Fruit fly (Drosophila melanogaster) whole organism, larva: ENCODE measurements around the gene CG42268.
"Not testable (repeated sequence)": the region's sequence is repeated elsewhere in the genome, so short reads cannot be mapped to it uniquely, and the experiment has no call there.

Source experiments
- noc ChIP-seq: fragments of 200-800 bp; sonication (Bioruptor generic); optimal IDR thresholded peaks from 3 replicates; lab custom pipeline; 2019; ENCODE audit warnings: missing biosample characterization, mild to moderate bottlenecking, missing genetic modification characterization, moderate library complexity

Gene CG42268

DNA sequence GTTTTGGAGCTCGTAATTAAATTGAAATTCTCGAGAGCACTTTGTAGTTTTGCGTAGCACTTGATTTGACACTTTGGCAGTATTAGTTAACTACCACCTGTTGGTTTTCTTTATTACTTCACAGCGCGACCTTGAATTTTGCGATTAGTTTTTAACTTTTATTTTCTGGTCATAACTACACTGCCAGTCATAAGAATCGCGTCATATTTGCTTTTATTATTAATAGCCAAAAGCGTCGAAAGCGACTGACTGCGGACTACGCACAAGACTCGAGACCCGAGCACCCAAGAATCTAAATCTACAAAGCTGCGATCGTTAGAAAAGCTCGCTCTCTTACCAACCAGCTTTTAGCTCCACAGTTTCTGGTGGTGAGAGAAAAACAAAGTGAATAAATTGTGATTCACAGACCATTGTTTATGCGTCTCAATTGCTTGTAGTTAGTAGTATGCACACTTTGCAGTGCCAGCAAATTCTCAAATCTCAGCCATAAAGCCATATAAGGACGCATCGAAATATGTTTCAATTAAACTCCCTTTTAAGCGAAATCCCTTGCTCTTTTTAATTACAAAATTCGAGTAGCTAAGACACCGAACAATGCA is at the start of gene CG42268:
Gene CG42268 (minus strand): TSS at position 245 of the 599 bp plus-strand sequence.
- TF ChIP-seq noc (tag; lab: Kevin White, UChicago): peak; percentile 9

DNA sequence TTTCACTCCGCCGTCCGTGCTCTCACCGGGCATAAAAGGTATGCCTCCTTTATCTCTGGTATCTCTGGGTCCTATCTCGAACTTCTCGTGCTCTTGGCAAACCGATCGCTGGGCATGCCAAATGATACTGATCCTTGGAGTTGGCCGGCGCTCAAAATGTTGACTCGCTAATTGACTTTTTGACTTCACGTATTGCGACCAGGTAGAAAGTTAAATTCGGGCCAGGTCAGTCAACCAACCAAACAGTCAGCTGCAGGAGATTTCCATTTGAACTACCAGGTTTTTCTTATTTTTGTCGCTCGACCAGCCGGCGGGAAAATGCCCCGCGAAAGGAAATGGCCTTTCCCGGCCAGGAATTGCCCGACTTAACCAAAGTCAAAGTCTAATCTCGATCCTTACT is 43.9 kb upstream of the CG42268 start, which contains the start of gene Ilp4:
Gene Ilp4 (minus strand): TSS at position 139 of the 400 bp plus-strand sequence.
- TF ChIP-seq noc (tag; lab: Kevin White, UChicago): no peak

DNA sequence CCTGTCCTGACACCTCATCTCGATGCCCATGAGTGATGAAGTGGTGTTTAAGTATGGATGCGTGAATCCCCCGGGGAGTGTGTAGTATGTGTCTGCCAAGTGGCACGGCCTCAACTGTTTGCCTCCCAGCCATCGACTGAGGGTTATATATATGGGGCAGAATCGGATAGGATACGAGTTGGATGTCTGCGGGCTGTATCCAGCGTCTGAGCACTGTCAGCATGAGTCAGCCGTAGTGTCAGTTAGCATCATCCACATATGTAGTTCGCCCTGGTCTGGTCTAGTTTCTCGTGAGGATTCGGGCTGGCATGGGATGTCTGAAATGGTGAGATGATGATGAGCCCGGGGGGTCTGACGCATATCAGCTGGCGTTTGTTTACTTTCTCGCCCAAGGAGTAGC is 41.8 kb upstream of the CG42268 start, which contains the start of gene Ilp3:
Gene Ilp3 (minus strand): TSS at position 101 of the 400 bp plus-strand sequence.
- no peak for TF ChIP-seq noc (tag; lab: Kevin White, UChicago)

DNA sequence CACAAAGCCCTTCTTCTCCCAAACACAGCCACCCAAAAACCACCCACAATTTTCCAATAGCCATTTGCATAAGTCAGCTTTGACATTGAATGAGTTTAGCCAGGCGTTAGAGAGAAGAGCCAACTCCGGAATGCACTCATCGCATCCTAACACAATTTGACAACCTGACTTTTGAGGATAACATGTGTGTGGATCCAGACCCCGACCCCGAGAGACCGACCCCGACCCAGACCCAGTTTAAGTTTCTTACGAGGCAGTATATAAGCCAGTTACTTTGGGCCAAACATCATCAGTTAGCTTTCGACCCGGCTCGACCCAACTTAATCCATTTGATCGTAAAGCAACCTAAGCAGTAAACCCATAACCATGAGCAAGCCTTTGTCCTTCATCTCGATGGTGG is 39.2 kb upstream of the CG42268 start, which contains the start of gene Ilp2:
Gene Ilp2 (plus strand): TSS at position 301 of the 400 bp plus-strand sequence.
- no peak for TF ChIP-seq noc (tag; lab: Kevin White, UChicago)

DNA sequence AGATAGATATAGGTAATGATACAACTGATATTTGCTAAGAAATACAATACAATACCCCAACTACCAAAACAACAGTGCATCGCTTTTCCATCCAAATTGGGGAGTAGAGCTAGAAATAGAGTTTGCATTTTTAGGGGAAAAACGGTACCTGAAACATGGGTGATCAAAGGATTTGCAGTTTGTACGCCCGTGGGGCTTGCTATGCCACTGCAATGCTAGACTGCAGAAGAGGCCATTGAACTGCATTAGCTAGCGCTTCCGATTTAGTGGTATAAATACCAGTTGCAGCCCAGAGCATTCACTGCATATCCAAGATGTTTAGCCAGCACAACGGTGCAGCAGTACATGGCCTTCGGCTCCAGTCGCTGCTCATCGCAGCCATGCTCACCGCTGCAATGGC is 37.9 kb upstream of the CG42268 start, which contains the start of gene Ilp1:
Gene Ilp1 (plus strand): TSS at position 301 of the 400 bp plus-strand sequence.
- TF ChIP-seq noc (tag; lab: Kevin White, UChicago): not testable (repeated sequence)

DNA sequence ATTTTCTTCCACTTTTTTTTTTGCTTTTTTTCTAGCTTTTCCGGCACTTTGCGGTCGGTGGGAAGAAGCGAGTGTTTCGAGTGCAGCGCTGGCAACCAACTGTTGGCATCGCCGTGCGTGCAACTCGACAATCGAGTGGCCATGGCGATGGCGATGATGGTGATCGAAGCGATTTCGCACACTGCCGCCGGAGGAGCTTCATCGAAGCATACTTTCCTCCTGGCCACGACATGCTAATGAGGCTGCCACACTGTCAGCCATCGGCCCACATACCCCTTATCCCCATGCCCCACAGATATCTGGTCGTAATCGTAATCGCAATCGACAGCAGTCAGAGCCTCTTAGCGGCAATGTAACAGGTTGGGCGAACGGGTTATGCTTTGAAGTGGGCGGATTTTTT is 37.4 kb upstream of the CG42268 start, which contains the start of gene Zasp67:
Gene Zasp67 (minus strand): TSS at position 101 of the 400 bp plus-strand sequence.
- no peak for TF ChIP-seq noc (tag; lab: Kevin White, UChicago)

DNA sequence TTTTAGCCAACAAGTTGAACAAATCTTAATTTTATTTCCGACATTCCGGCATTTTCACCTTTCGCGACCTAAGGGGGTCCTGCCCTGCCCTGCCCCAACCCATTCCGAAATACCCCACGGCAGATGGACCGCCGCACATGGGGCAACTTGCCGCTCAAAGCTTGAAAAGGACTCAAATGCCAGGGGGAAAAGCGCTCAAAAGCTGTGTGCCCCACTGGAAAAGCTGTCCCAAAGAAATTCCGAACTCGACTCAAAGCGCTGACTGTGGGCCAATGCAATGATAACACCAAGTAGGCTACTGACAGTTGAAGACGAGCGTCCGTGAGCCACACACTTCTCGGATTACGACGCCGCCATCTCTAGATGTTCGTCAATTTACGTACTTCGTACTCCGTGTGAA is 26.6 kb upstream of the CG42268 start, which contains the start of gene CG32052:
Gene CG32052 (plus strand): TSS at position 301 of the 400 bp plus-strand sequence.
- no peak for TF ChIP-seq noc (tag; lab: Kevin White, UChicago)

DNA sequence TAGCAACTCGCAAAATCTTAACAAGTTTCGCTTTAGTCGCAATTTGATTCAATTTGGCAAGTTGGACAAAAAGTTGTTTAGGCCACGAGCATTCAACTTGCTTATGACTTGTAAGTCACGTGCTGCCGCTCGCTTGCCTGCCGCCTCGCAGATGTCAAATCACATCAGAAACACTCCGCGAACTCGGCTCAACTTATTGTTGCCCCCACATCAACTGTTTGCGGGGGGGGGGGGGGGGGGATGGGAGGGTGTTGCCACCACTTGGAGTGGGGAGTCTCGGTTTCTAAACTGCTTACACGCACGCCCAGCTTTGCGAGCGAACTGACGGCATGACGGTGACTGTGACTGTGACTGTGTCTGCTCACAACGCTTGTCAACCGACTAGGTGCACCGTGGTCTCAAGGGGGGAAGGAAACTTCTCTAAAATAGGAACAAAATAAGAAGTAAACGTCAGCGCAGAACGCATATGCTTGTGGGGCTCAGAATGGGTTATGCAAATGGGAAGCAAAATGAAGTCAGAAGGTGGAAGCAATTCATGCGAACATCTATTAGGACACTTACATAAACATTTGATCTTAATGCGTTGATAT is 16.7 kb upstream of the CG42268 start:
- no peak for TF ChIP-seq noc (tag; lab: Kevin White, UChicago)

DNA sequence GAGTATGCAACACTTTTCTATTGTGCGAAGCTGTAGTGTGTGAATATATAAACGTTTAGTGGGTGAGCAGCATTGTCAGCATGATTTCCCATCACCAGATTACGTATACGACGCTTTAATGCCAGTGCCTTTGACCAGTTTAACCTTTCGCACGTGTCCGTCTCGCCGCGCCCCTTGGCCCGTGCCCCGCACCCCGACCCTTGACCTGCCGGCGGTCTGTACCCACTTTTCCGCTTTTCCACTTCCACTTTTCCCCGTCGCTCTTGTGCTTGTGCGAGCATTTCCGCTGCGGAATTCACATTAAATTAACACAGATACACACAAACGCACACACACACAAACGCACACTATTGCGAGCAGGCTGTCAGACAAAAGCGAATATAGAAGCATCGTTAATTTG is 15.5 kb upstream of the CG42268 start:
- TF ChIP-seq noc (tag; lab: Kevin White, UChicago): no peak

DNA sequence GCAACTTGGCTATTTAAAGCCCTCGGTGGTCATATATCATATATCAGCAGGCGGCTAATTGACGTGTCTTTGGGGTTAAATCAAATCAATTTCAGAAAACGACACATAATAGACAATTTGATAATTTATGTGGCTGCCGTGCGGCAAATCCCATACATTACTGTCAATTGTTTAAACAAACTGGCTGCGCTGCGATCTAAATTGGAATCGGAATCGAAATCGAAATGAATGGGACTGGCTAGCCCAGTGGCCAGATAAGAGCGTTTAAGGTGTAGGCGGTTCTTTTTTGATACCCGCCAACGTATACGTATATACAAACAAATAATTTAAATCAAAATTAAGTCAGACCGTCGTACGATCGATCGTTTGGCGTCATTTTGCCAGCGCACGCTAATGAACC is 8.2 kb upstream of the CG42268 start:
- peak; percentile 71 for TF ChIP-seq noc (tag; lab: Kevin White, UChicago)

DNA sequence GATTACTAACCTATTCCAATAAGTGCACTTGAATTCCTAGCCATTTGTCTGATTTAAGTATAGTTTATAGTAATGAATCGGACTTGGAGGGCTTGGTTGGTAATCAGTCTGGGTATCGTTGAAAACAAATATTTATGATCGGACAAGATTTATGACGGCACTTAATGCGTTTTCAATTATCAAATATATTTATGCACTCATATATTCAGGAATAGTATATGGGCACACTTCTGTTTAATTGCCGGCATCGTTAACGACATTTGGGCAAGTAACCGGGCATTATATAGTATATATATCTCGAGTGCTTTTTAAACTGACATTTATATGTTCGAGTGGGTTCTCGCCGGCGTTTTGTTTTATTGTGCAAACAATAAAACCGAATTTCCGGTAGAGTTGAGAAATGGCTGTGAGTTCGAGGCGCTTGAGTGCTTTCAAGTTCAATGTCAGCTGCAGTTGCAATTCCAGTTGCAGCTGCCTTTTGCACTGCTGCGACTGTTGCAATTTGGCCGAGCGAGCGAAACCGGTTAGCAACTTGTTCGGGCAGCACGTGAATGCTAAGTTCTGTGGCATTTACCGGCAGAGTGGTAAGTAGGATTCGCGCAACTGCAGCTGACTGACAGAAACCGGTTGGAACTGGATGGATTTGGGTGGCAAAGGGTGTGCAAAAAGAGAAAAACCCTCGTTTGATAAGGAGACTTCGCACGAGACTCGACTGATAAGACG is 7.6 kb upstream of the CG42268 start:
- peak; percentile 31 for TF ChIP-seq noc (tag; lab: Kevin White, UChicago)

DNA sequence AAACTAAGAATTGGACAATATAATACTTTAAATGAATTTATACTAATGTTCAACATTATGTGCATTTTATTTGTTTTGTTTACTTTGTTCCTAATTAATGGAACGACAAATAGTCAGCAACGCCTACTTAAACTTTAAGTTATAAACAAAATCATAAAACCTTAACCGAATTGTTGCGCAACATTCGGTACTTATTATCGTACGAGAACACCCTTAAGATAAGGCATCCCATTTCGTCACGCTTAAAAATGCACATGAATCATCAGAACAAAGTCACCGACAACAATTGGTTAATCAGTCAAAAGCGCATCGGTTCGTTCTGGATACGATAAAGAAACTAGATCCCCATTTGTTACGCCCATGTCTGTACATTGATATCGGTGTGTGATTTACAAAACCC is 6.2 kb upstream of the CG42268 start:
- TF ChIP-seq noc (tag; lab: Kevin White, UChicago): no peak

DNA sequence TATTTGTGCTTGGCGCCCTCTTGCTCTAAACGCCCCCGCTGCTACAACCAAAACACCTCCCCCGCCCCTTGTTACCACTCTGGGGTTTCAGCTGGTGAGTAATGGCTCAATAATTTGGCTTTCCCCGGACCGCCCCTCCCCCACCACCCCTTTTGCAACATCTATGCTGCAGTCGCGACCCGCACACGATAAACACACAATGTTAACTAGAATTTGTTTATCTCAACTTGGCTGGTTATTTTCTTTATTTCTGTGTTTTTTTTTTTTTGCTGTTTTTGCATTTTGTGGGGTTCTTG is 5.5 kb upstream of the CG42268 start:
- TF ChIP-seq noc (tag; lab: Kevin White, UChicago): no peak

DNA sequence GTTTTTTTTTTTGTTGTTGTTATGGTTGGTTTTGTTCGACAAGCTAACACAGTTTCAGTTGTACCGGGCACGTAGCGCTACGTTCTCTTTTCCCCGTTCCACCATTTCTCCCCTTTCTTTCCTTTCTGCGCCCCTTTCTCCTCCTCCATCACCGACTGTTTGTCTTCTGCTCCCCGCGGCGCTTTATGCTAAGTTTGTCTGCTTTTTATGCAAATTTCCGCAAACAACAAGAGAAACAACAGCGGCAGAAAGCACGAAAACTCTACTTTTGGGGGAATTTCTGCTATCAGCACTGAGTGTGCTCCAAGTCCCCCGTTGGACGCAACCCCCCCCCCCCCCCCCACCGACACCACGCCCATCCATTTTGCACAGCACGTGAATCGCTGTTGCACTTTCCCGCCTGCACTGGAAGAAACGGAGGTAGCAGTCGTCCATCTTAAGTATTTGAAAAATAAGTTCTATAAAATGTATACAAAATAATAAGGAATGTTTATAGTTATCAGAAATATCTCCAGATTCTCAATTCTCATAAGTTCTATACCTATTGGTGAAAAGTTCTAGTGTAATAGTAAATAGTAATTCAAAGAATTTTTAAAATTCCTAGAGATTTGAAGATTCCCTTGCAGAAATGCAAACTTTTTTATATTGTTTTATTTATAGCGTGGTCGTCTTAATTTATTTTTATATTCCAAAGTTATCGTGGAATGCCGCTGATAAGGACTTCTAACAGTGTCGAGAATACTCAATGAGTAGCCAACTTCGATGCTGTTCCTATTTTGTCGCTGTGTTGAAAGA is 4.9 kb upstream of the CG42268 start:
- no peak for TF ChIP-seq noc (tag; lab: Kevin White, UChicago)

DNA sequence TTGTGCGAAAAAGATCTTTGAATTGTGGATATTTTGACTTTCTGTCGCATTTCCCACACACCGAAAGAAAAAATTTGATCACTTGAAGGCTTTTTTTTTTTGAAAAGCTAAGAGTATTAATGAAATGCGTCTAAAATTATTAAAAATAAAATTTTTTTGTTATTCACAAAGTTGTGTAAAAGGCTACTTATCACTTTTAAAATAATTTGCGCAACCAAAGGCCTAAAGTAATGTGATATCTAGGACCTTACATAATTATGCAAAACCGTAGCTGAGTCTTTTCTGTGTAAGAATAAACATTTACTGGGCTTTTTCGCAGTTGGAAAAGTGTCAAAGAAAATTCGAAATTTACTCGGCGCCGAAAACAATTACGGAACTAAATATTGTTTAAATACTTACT is 4.1 kb upstream of the CG42268 start:
- no peak for TF ChIP-seq noc (tag; lab: Kevin White, UChicago)
